Worm (Caenorhabditis elegans): ENCODE measurements around the gene T05A7.6.

Gene T05A7.6

DNA sequence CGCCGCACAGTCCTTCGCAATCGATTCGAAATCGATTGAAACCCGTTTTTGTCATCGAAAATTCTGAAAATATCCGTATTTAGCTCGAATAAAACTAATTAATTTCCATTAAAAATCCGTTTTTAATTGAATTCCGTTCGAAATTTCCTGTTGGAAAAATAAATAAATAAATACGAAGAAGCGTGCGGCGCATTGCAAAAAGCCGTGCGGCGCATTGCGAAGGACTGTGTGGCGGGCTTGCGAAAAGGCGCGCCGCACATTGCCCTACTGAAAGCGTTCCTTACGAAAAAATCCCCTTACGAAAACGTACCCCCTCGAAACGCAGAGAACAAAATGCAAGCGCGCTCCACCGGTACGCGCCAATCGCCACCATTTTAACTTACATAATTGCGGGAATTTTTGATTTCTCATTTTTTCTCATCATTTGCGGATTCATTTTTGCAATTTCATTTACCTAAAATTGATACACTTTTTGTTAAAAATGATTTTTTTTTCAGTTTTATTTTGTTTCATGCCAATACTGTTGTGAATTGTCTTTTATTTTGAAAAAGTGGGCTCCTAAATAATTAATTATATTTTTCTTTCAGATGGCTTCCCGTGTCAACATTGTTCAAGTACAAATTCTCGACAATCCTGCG is 30.0 kb upstream of the T05A7.6 start, which contains the start of gene unc-85:
TSS of gene unc-85 (plus strand) at position 588 of the 638 bp plus-strand sequence.
- TF ChIP-seq elt-1 (tag; optimal IDR thresholded peaks at IDR 0.05; ENCODE audit: borderline replicate concordance, insufficient read depth) (peak; percentile 6), hlh-1 (tag; optimal IDR thresholded peaks at IDR 0.05) (peak; percentile 6), mls-2 (tag; optimal IDR thresholded peaks at IDR 0.05) (peak; percentile 77), unc-120 (tag; optimal IDR thresholded peaks at IDR 0.05; ENCODE audit: poor library complexity, severe bottlenecking) (peak; percentile 68), sptf-1 (tag; optimal IDR thresholded peaks at IDR 0.05) (peak; percentile 87), ces-1 (GFP tag; optimal IDR thresholded peaks at IDR 0.05) (peak; percentile 48), lin-13 (tag; optimal IDR thresholded peaks at IDR 0.05) (peak; percentile 12), ztf-11 (tag; optimal IDR thresholded peaks at IDR 0.05) (peak; percentile 29), drap-1 (GFP tag; optimal IDR thresholded peaks at IDR 0.05) (peak; percentile 68), nhr-237 (tag; optimal IDR thresholded peaks at IDR 0.05) (peak; percentile 60), ceh-43 (GFP tag; optimal IDR thresholded peaks at IDR 0.05) (peak; percentile 66), lsy-2 (tag; optimal IDR thresholded peaks at IDR 0.05) (peak; percentile 67), ham-2 (GFP tag; optimal IDR thresholded peaks at IDR 0.05) (peak; percentile 48), M03D4.4 (tag; optimal IDR thresholded peaks at IDR 0.05) (peak; percentile 57), mep-1 (tag; optimal IDR thresholded peaks at IDR 0.05) (peak; percentile 70), cnd-1 (tag; optimal IDR thresholded peaks at IDR 0.05) (peak; percentile 48)

DNA sequence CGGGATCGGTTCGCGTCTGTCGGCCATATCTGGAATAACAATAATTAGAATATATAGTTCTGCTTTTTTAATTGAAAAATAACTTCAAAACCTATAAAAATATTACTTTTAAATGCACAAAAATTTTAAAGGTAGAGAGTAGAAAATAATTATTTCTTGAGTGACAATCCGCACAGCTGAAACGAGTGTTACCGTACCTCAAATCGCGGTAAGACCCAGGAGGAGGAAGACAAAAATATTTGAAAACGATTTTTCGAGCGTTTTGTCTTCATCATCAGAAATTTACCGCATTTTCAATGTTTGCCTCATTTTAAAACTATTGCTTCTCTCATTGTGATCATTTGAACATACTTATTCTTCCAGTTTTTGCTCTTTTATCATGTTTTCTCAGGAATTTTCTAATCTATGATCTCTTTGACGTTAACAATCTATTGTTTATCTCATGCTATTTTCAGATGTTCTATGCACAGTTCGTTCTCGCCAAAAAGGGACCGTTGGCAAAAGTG is 26.7 kb upstream of the T05A7.6 start, which contains the start of the genes rpn-5 and scc-1:
TSS of gene rpn-5 (minus strand) at position 162 of the 506 bp plus-strand sequence.
TSS of gene scc-1 (plus strand) at position 456 of the 506 bp plus-strand sequence.
- no peak for TF ChIP-seq flh-1 (GFP tag; optimal IDR thresholded peaks at IDR 0.05)
- TF ChIP-seq snpc-4 (tag; optimal IDR thresholded peaks at IDR 0.05), result no peak
- no peak for TF ChIP-seq bed-3 (GFP tag; optimal IDR thresholded peaks at IDR 0.05)
- TF ChIP-seq mep-1 (tag; optimal IDR thresholded peaks at IDR 0.05), result peak; percentile 55
- peak; percentile 8 for TF ChIP-seq sptf-1 (tag; optimal IDR thresholded peaks at IDR 0.05)
- TF ChIP-seq mab-5 (tag; optimal IDR thresholded peaks at IDR 0.05), result no peak
- TF ChIP-seq blmp-1 (tag; optimal IDR thresholded peaks at IDR 0.05), result no peak
- peak; percentile 88 for TF ChIP-seq unc-62 (GFP tag; optimal IDR thresholded peaks at IDR 0.05)
- no peak for TF ChIP-seq nhr-12 (tag; optimal IDR thresholded peaks at IDR 0.05)
- no peak for TF ChIP-seq lin-32 (GFP tag; optimal IDR thresholded peaks at IDR 0.05)
- peak; percentile 55 for TF ChIP-seq ceh-39 (tag; optimal IDR thresholded peaks at IDR 0.05)
- no peak for TF ChIP-seq M03D4.4 (tag; optimal IDR thresholded peaks at IDR 0.05)
- no peak for TF ChIP-seq ham-2 (GFP tag; optimal IDR thresholded peaks at IDR 0.05)
- TF ChIP-seq ceh-83 (GFP tag; optimal IDR thresholded peaks at IDR 0.05), result no peak
- TF ChIP-seq mls-2 (tag; optimal IDR thresholded peaks at IDR 0.05), result no peak
- TF ChIP-seq cnd-1 (tag; optimal IDR thresholded peaks at IDR 0.05), result no peak
- no peak for TF ChIP-seq unc-120 (tag; optimal IDR thresholded peaks at IDR 0.05; ENCODE audit: poor library complexity, severe bottlenecking)
- TF ChIP-seq nhr-28 (tag; optimal IDR thresholded peaks at IDR 0.05), result no peak
- no peak for TF ChIP-seq elt-1 (tag; optimal IDR thresholded peaks at IDR 0.05; ENCODE audit: borderline replicate concordance, insufficient read depth)
- peak; percentile 80 for TF ChIP-seq ces-1 (GFP tag; optimal IDR thresholded peaks at IDR 0.05)
- peak; percentile 43 for TF ChIP-seq hlh-1 (tag; optimal IDR thresholded peaks at IDR 0.05)
- TF ChIP-seq elt-3 (tag; optimal IDR thresholded peaks at IDR 0.05), result no peak
- peak; percentile 42 for TF ChIP-seq lin-13 (tag; optimal IDR thresholded peaks at IDR 0.05)
- TF ChIP-seq ztf-11 (tag; optimal IDR thresholded peaks at IDR 0.05), result no peak
- TF ChIP-seq lsy-2 (tag; optimal IDR thresholded peaks at IDR 0.05), result peak; percentile 99
- TF ChIP-seq zip-8 (tag; optimal IDR thresholded peaks at IDR 0.05), result no peak
- TF ChIP-seq sem-2 (GFP tag; optimal IDR thresholded peaks at IDR 0.05), result no peak
- no peak for TF ChIP-seq drap-1 (GFP tag; optimal IDR thresholded peaks at IDR 0.05)
- TF ChIP-seq nhr-2 (tag; optimal IDR thresholded peaks at IDR 0.05), result no peak
- TF ChIP-seq ceh-43 (GFP tag; optimal IDR thresholded peaks at IDR 0.05), result no peak
- TF ChIP-seq nhr-237 (tag; optimal IDR thresholded peaks at IDR 0.05), result peak; percentile 71
- no peak for TF ChIP-seq tbx-8 (GFP tag; optimal IDR thresholded peaks at IDR 0.05)
- TF ChIP-seq nhr-76 (tag; optimal IDR thresholded peaks at IDR 0.05), result no peak
- TF ChIP-seq pha-4 (tag; optimal IDR thresholded peaks at IDR 0.05), result peak; percentile 85
- TF ChIP-seq unc-39 (tag; optimal IDR thresholded peaks at IDR 0.05), result no peak

- no peak for TF ChIP-seq ceh-39 (tag; optimal IDR thresholded peaks at IDR 0.05)
- no peak for TF ChIP-seq pha-4 (tag; optimal IDR thresholded peaks at IDR 0.05)
- TF ChIP-seq nhr-2 (tag; optimal IDR thresholded peaks at IDR 0.05), result no peak
- TF ChIP-seq ztf-11 (tag; optimal IDR thresholded peaks at IDR 0.05), result no peak
Observed at ce11 chrII:4696055-4696454, 24.5 kb upstream of the T05A7.6 start.

All from whole organism, mixed stage, embryonic.